Worm (Caenorhabditis elegans) whole organism, L4/young adult: ENCODE data around the gene sahd-1.

Experiments used
- W03F9.2 ChIP-seq: fragments of 150-350 bp; optimal IDR thresholded peaks from 2 replicates; lab custom pipeline; 2014; ENCODE audit warnings: missing biosample characterization, missing genetic modification characterization
- dao-5 ChIP-seq: sonication (generic microtip); optimal IDR thresholded peaks from 2 replicates; lab custom pipeline; 2016; ENCODE audit warnings: missing genotype, missing genetic modification characterization, moderate library complexity, missing compliant biosample characterization
- him-1 ChIP-seq: sonication (generic microtip); optimal IDR thresholded peaks from 2 replicates; lab custom pipeline; 2016; ENCODE audit warnings: missing genotype, missing genetic modification reagents, missing genetic modification characterization, missing compliant biosample characterization

DNA sequence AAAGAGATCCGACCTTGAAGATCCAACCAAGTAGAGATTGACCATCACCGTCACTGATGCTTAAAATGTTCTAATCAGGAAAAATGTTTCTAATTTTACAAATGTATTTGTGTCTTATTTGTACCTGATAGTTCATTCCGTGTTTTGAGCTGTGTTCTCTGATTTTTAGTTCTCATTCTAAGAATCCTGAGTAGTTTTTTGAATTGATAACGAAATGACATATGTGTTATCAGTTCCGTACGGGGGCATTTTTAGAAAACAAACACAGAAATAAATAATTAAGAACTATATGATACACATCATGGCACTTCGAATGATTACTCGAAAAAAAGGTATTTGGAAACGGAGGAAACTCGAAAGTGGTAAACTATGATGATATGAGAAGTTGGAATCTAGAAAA is 40.8 kb upstream of the sahd-1 start:
- TF ChIP-seq dao-5 (tag; lab: Kevin White, UChicago) (no peak), him-1 (tag; lab: Kevin White, UChicago) (no peak), W03F9.2 (tag; lab: Kevin White, UChicago) (no peak)
